Fruit fly (Drosophila melanogaster) whole organism, embryonic: ENCODE measurements around the gene Oatp26F.

ENCODE experiments used
- Aef1 ChIP-seq: fragments of 200-800 bp; sonication (Bioruptor generic); IDR thresholded peaks from 3 replicates; pipeline ENCODE4 v1.3.6; 2022; ENCODE audit warnings: missing biosample characterization, missing genetic modification characterization
- Atf-2 ChIP-seq: fragments of 200-800 bp; sonication (Bioruptor generic); optimal IDR thresholded peaks from 2 replicates; lab custom pipeline; 2016; ENCODE audit warnings: missing biosample characterization, missing genetic modification characterization
- C15 ChIP-seq: fragments of 200-800 bp; sonication (Bioruptor generic); IDR thresholded peaks from 3 replicates; pipeline ENCODE4 v1.3.6; 2022; ENCODE audit warnings: missing biosample characterization, missing genetic modification characterization
- CG10654 ChIP-seq: fragments of 200-800 bp; sonication (Bioruptor generic); optimal IDR thresholded peaks from 2 replicates; lab custom pipeline; 2016; ENCODE audit warnings: missing biosample characterization, missing genetic modification characterization
- CG11093 ChIP-seq: fragments of 200-800 bp; sonication (Bioruptor generic); IDR thresholded peaks from 3 replicates; pipeline ENCODE4 v1.3.6; 2022; ENCODE audit warnings: missing biosample characterization, missing genetic modification characterization
- CG11696 ChIP-seq: fragments of 200-800 bp; sonication (Bioruptor generic); IDR thresholded peaks from 2 replicates; pipeline ENCODE4 v1.3.6; 2022; ENCODE audit warnings: missing biosample characterization, missing genetic modification characterization
- CG12942 ChIP-seq: fragments of 200-800 bp; sonication (Bioruptor generic); optimal IDR thresholded peaks from 3 replicates; lab custom pipeline; 2016; ENCODE audit warnings: missing biosample characterization, missing genetic modification characterization
- CG14965 ChIP-seq: fragments of 200-800 bp; sonication (Bioruptor generic); optimal IDR thresholded peaks from 2 replicates; lab custom pipeline; 2016; ENCODE audit warnings: missing biosample characterization, missing genetic modification characterization, borderline replicate concordance
- CG6791 ChIP-seq: fragments of 200-800 bp; sonication (Bioruptor generic); IDR thresholded peaks from 3 replicates; pipeline ENCODE4 v1.3.6; 2022; ENCODE audit warnings: missing biosample characterization, missing genetic modification characterization; ENCODE audit not compliant: partially characterized antibody
- CG7357 ChIP-seq: fragments of 200-800 bp; sonication (Bioruptor generic); IDR thresholded peaks from 3 replicates; pipeline ENCODE4 v1.3.6; 2022; ENCODE audit warnings: missing biosample characterization, missing genetic modification characterization
- CG8765 ChIP-seq: fragments of 200-800 bp; sonication (Bioruptor generic); IDR thresholded peaks from 2 replicates; pipeline ENCODE4 v1.3.6; 2022; ENCODE audit warnings: missing biosample characterization, missing genetic modification characterization
- CG8924 ChIP-seq: fragments of 200-800 bp; optimal IDR thresholded peaks from 3 replicates; lab custom pipeline; 2019; ENCODE audit warnings: missing biosample characterization, mild to moderate bottlenecking, missing genetic modification characterization, moderate library complexity
- CG9817 ChIP-seq: fragments of 200-800 bp; sonication (Bioruptor generic); optimal IDR thresholded peaks from 2 replicates; lab custom pipeline; 2018; ENCODE audit warnings: missing biosample characterization, mild to moderate bottlenecking, missing genetic modification characterization, moderate library complexity
- Ets65A ChIP-seq: fragments of 200-800 bp; sonication (Bioruptor generic); peaks from one replicate; lab custom pipeline; 2016; ENCODE audit warnings: missing biosample characterization, missing genetic modification characterization
- Ets97D ChIP-seq: fragments of 200-800 bp; sonication (Bioruptor generic); optimal IDR thresholded peaks from 3 replicates; lab custom pipeline; 2016; ENCODE audit warnings: missing biosample characterization, missing genetic modification characterization
- GATAe ChIP-seq: fragments of 200-800 bp; sonication (Bioruptor generic); conservative IDR thresholded peaks from 2 replicates; pipeline ENCODE4 v1.3.6; 2022; ENCODE audit warnings: missing biosample characterization, missing genetic modification characterization
- Gsc ChIP-seq: fragments of 200-800 bp; sonication (Bioruptor generic); IDR thresholded peaks from 2 replicates; pipeline ENCODE4 v1.3.6; 2022; ENCODE audit warnings: missing biosample characterization, missing genetic modification characterization
- HHEX ChIP-seq: fragments of 200-800 bp; sonication (Bioruptor generic); optimal IDR thresholded peaks from 3 replicates; lab custom pipeline; 2017; ENCODE audit warnings: missing biosample characterization, mild to moderate bottlenecking, missing genetic modification characterization, missing genetic modification reagents
- HLH4C ChIP-seq: fragments of 200-800 bp; sonication (Bioruptor generic); IDR thresholded peaks from 3 replicates; pipeline ENCODE4 v1.3.6; 2022; ENCODE audit warnings: missing biosample characterization, missing genetic modification characterization; ENCODE audit not compliant: partially characterized antibody
- Hr78 ChIP-seq, 2 experiments: fragments of 200-800 bp in 1 of 2; fragments of >200 bp in 1 of 2; sonication (Bioruptor generic) in 1 of 2; optimal IDR thresholded peaks; 2 replicates each; lab custom pipeline; 2017 to 2019; ENCODE audit warnings: missing biosample characterization in 2 of 2, missing genetic modification characterization in 2 of 2, mild to moderate bottlenecking in 1 of 2, moderate library complexity in 1 of 2
- Hsf ChIP-seq: fragments of 200-800 bp; sonication (Bioruptor generic); optimal IDR thresholded peaks from 3 replicates; lab custom pipeline; 2016; ENCODE audit warnings: missing biosample characterization, missing genetic modification characterization
- Kr ChIP-seq: fragments of 200-800 bp; sonication (Bioruptor generic); optimal IDR thresholded peaks from 2 replicates; lab custom pipeline; 2017; ENCODE audit warnings: missing biosample characterization, mild to moderate bottlenecking, missing genetic modification characterization
- NC2β ChIP-seq: fragments of 200-800 bp; sonication (Bioruptor generic); optimal IDR thresholded peaks from 2 replicates; lab custom pipeline; 2016; ENCODE audit warnings: missing biosample characterization, missing genetic modification characterization
- Opbp ChIP-seq: fragments of 200-800 bp; sonication (Bioruptor generic); IDR thresholded peaks from 3 replicates; pipeline ENCODE4 v1.3.6; 2022; ENCODE audit warnings: missing biosample characterization, missing genetic modification characterization; ENCODE audit not compliant: partially characterized antibody
- Optix ChIP-seq: fragments of 200-800 bp; sonication (Bioruptor generic); IDR thresholded peaks from 3 replicates; pipeline ENCODE4 v1.3.6; 2022; ENCODE audit warnings: missing biosample characterization, missing genetic modification characterization
- Pdp1 ChIP-seq, 2 experiments: fragments of 200-800 bp; sonication (Bioruptor generic); optimal IDR thresholded peaks; 3 replicates each; lab custom pipeline; 2016; ENCODE audit warnings: missing biosample characterization in 2 of 2, missing genetic modification characterization in 2 of 2, mild to moderate bottlenecking in 1 of 2, moderate library complexity in 1 of 2
- chn ChIP-seq: fragments of 200-800 bp; sonication (Bioruptor generic); optimal IDR thresholded peaks from 2 replicates; lab custom pipeline; 2016; ENCODE audit warnings: missing biosample characterization, missing genetic modification characterization
- da ChIP-seq: fragments of 200-800 bp; sonication (Bioruptor generic); optimal IDR thresholded peaks from 2 replicates; lab custom pipeline; 2016; ENCODE audit warnings: missing biosample characterization, missing genetic modification characterization
- danr ChIP-seq: fragments of 200-800 bp; sonication (Bioruptor generic); IDR thresholded peaks from 2 replicates; pipeline ENCODE4 v1.3.6; 2022; ENCODE audit warnings: missing biosample characterization, missing genetic modification characterization
- disco-r ChIP-seq: fragments of 200-800 bp; sonication (Bioruptor generic); optimal IDR thresholded peaks from 2 replicates; lab custom pipeline; 2016; ENCODE audit warnings: missing biosample characterization, missing genetic modification characterization
- dpn ChIP-seq, 2 experiments: fragments of 200-800 bp; sonication (Bioruptor generic); optimal IDR thresholded peaks; 3 replicates each; lab custom pipeline; 2016; ENCODE audit warnings: missing biosample characterization in 2 of 2, missing genetic modification characterization in 2 of 2
- dysf ChIP-seq: fragments of 200-800 bp; sonication (Bioruptor generic); IDR thresholded peaks from 3 replicates; pipeline ENCODE4 v1.3.6; 2022; ENCODE audit warnings: missing biosample characterization, missing genetic modification characterization
- fru ChIP-seq: fragments of >200 bp; optimal IDR thresholded peaks from 2 replicates; lab custom pipeline; 2017
- hb ChIP-seq: fragments of 200-800 bp; sonication (Bioruptor generic); IDR thresholded peaks from 3 replicates; pipeline ENCODE4 v1.3.6; 2022; ENCODE audit warnings: missing biosample characterization, missing genetic modification characterization; ENCODE audit not compliant: partially characterized antibody
- hkb ChIP-seq, 2 experiments: fragments of 200-800 bp in 1 of 2; fragments of >200 bp in 1 of 2; sonication (Bioruptor generic) in 1 of 2; IDR thresholded peaks in 1 of 2; optimal IDR thresholded peaks in 1 of 2; 2 replicates each; pipeline versions ENCODE4 v1.3.6 to Lab custom; 2017 to 2022; ENCODE audit warnings: missing biosample characterization in 1 of 2, missing genetic modification characterization in 1 of 2
- jing ChIP-seq: fragments of 200-800 bp; sonication (Bioruptor generic); optimal IDR thresholded peaks from 2 replicates; lab custom pipeline; 2018; ENCODE audit warnings: missing biosample characterization, mild to moderate bottlenecking, missing genetic modification characterization
- lov ChIP-seq, 2 experiments: fragments of 200-800 bp in 1 of 2; fragments of >200 bp in 1 of 2; sonication (Bioruptor generic) in 1 of 2; IDR thresholded peaks in 1 of 2; optimal IDR thresholded peaks in 1 of 2; 2 replicates in 1 of 2; 3 replicates in 1 of 2; pipeline versions ENCODE4 v1.3.6 to Lab custom; 2017 to 2022; ENCODE audit warnings: missing biosample characterization in 1 of 2, missing genetic modification characterization in 1 of 2
- mld ChIP-seq: fragments of 200-800 bp; sonication (Bioruptor generic); IDR thresholded peaks from 3 replicates; pipeline ENCODE4 v1.3.6; 2022; ENCODE audit warnings: missing biosample characterization, missing genetic modification characterization; ENCODE audit not compliant: partially characterized antibody
- oc ChIP-seq: fragments of 200-800 bp; sonication (Bioruptor generic); optimal IDR thresholded peaks from 2 replicates; lab custom pipeline; 2018; ENCODE audit warnings: missing biosample characterization, mild to moderate bottlenecking, missing genetic modification characterization, moderate library complexity
- onecut ChIP-seq: fragments of 200-800 bp; sonication (Bioruptor generic); IDR thresholded peaks from 2 replicates; pipeline ENCODE4 v1.3.6; 2022; ENCODE audit warnings: missing biosample characterization, missing genetic modification characterization
- pita ChIP-seq: fragments of 200-800 bp; sonication (Bioruptor generic); optimal IDR thresholded peaks from 2 replicates; lab custom pipeline; 2017; ENCODE audit warnings: missing biosample characterization, mild to moderate bottlenecking, missing genetic modification characterization
- pnt ChIP-seq: fragments of 200-800 bp; sonication (Bioruptor generic); optimal IDR thresholded peaks from 3 replicates; lab custom pipeline; 2016; ENCODE audit warnings: missing biosample characterization, missing genetic modification characterization
- pros ChIP-seq: fragments of 200-800 bp; sonication (Bioruptor generic); optimal IDR thresholded peaks from 3 replicates; lab custom pipeline; 2019; ENCODE audit warnings: missing biosample characterization, mild to moderate bottlenecking, missing genetic modification characterization, moderate library complexity
- repo ChIP-seq: fragments of 200-800 bp; sonication (Bioruptor generic); optimal IDR thresholded peaks from 2 replicates; lab custom pipeline; 2016; ENCODE audit warnings: missing biosample characterization, missing genetic modification characterization
- schlank ChIP-seq: fragments of 200-800 bp; sonication (Bioruptor generic); optimal IDR thresholded peaks from 2 replicates; lab custom pipeline; 2018; ENCODE audit warnings: missing biosample characterization, mild to moderate bottlenecking, missing genetic modification characterization
- scrt ChIP-seq: fragments of 200-800 bp; sonication (Bioruptor generic); optimal IDR thresholded peaks from 2 replicates; lab custom pipeline; 2018; ENCODE audit warnings: missing biosample characterization, mild to moderate bottlenecking, missing genetic modification characterization, moderate library complexity
- sd ChIP-seq: fragments of 200-800 bp; sonication (Bioruptor generic); optimal IDR thresholded peaks from 3 replicates; lab custom pipeline; 2018; ENCODE audit warnings: missing biosample characterization, mild to moderate bottlenecking, missing genetic modification characterization, moderate library complexity
- sim ChIP-seq: fragments of 200-800 bp; sonication (Bioruptor generic); IDR thresholded peaks from 2 replicates; pipeline ENCODE4 v1.3.6; 2022; ENCODE audit warnings: missing biosample characterization, missing genetic modification characterization
- twi ChIP-seq: fragments of 200-800 bp; optimal IDR thresholded peaks from 2 replicates; lab custom pipeline; 2019; ENCODE audit warnings: missing biosample characterization, mild to moderate bottlenecking, missing genetic modification characterization, moderate library complexity
- usp ChIP-seq: fragments of >200 bp; optimal IDR thresholded peaks from 2 replicates; lab custom pipeline; 2017; ENCODE audit warnings: missing biosample characterization, missing genetic modification characterization

Oatp26F gene

dm6 chr2L:6648163-6648628, 16.0 kb upstream of the Oatp26F start (continued):
- peak in 1 of 2 experiments; percentile 75 for TF ChIP-seq Hr78 (GFP tag; optimal IDR thresholded peaks at IDR 0.05; lab: Kevin White, UChicago)
- peak; percentile 80 for TF ChIP-seq Optix (GFP tag; lab: Robert Waterston, UW)
- TF ChIP-seq CG7357, result peak; percentile 88
- peak; percentile 75 for TF ChIP-seq CG11696 (GFP tag; lab: Robert Waterston, UW)
- peak; percentile 94 for TF ChIP-seq HHEX (GFP tag; lab: Kevin White, UChicago)
- TF ChIP-seq hkb (optimal IDR thresholded peaks at IDR 0.05; lab: Kevin White, UChicago), result no peak
- peak; percentile 95 for TF ChIP-seq hkb (GFP tag; IDR thresholded peaks at IDR 0.05; lab: Robert Waterston, UW)
- peak; percentile 96 for TF ChIP-seq CG9817 (tag; lab: Kevin White, UChicago)
- peak; percentile 85 for TF ChIP-seq danr (GFP tag; lab: Robert Waterston, UW)
- TF ChIP-seq Ets65A (GFP tag; lab: Kevin White, UChicago), result peak; percentile 98
- peak; percentile 66 to 94 for TF ChIP-seq Pdp1 (GFP tag; optimal IDR thresholded peaks at IDR 0.05; lab: Kevin White, UChicago)
- TF ChIP-seq CG11093 (GFP tag; lab: Robert Waterston, UW), result peak; percentile 80
- TF ChIP-seq Hsf (GFP tag; lab: Kevin White, UChicago), result peak; percentile 96
- peak; percentile 85 for TF ChIP-seq NC2β
- no peak for TF ChIP-seq mld (GFP tag; lab: Robert Waterston, UW)
- peak; percentile 75 for TF ChIP-seq disco-r
- peak; percentile 86 for TF ChIP-seq pnt
- peak; percentile 95 for TF ChIP-seq dysf (GFP tag; lab: Robert Waterston, UW)
- TF ChIP-seq sd (tag; lab: Kevin White, UChicago), result peak; percentile 87
- no peak for TF ChIP-seq fru (lab: Kevin White, UChicago)
- TF ChIP-seq hb (GFP tag; lab: Robert Waterston, UW), result no peak
- no peak for TF ChIP-seq lov (optimal IDR thresholded peaks at IDR 0.05; lab: Kevin White, UChicago)
- TF ChIP-seq lov (GFP tag; IDR thresholded peaks at IDR 0.05; lab: Robert Waterston, UW), result peak; percentile 86
- peak; percentile 87 for TF ChIP-seq Atf-2
- peak; percentile 89 for TF ChIP-seq scrt (GFP tag; lab: Kevin White, UChicago)
- TF ChIP-seq CG12942, result peak; percentile 93
- TF ChIP-seq dpn (GFP tag; optimal IDR thresholded peaks at IDR 0.05; lab: Kevin White, UChicago), result peak; percentile 94 to 96
- TF ChIP-seq pros (GFP tag; lab: Kevin White, UChicago), result peak; percentile 33
- peak; percentile 73 for TF ChIP-seq Gsc (GFP tag; lab: Robert Waterston, UW)
- peak; percentile 87 for TF ChIP-seq oc (tag; lab: Kevin White, UChicago)
- TF ChIP-seq sim (GFP tag; lab: Robert Waterston, UW), result peak; percentile 65; the same call in 1 of the 2 replicates
- TF ChIP-seq repo (GFP tag; lab: Kevin White, UChicago), result peak; percentile 84
- peak; percentile 86 for TF ChIP-seq GATAe
- no peak for TF ChIP-seq CG6791 (GFP tag; lab: Robert Waterston, UW)
- no peak for TF ChIP-seq Opbp (GFP tag; lab: Robert Waterston, UW)
- TF ChIP-seq jing (GFP tag; lab: Kevin White, UChicago), result peak; percentile 87
- no peak for TF ChIP-seq usp
- peak; percentile 85 for TF ChIP-seq Ets97D (GFP tag; lab: Kevin White, UChicago)
- peak; percentile 94 for TF ChIP-seq CG10654
- TF ChIP-seq da (GFP tag; lab: Kevin White, UChicago), result peak; percentile 86
- peak; percentile 91 for TF ChIP-seq chn
- TF ChIP-seq Aef1 (GFP tag; lab: Robert Waterston, UW), result peak; percentile 90
- TF ChIP-seq HLH4C, result no peak
- TF ChIP-seq onecut (GFP tag; lab: Robert Waterston, UW), result peak; percentile 83
- peak; percentile 4 for TF ChIP-seq Kr (GFP tag; lab: Kevin White, UChicago)
- peak; percentile 76; the same call in 1 of the 2 replicates for TF ChIP-seq CG8765 (GFP tag; lab: Robert Waterston, UW)
- peak; percentile 92 for TF ChIP-seq twi
- no peak for TF ChIP-seq pita (GFP tag; lab: Kevin White, UChicago)
- TF ChIP-seq C15, result peak; percentile 78; the same call in 2 of the 3 replicates
- TF ChIP-seq CG8924 (tag; lab: Kevin White, UChicago), result peak; percentile 96
- TF ChIP-seq CG14965 (GFP tag; lab: Kevin White, UChicago), result peak; percentile 57
- TF ChIP-seq schlank (tag; lab: Kevin White, UChicago), result peak; percentile 85
